Fruit fly (Drosophila melanogaster) whole organism, adult: ENCODE results near the gene Cul2.

Experiments used
- CG11617 ChIP-seq: fragments of 200-800 bp; sonication (Bioruptor generic); optimal IDR thresholded peaks from 2 replicates; lab custom pipeline; 2017; ENCODE audit warnings: mild to moderate bottlenecking, missing biosample characterization, missing genetic modification reagents, missing genetic modification characterization
- CG12768 ChIP-seq: fragments of 200-800 bp; sonication (Bioruptor generic); optimal IDR thresholded peaks from 2 replicates; lab custom pipeline; 2017; ENCODE audit warnings: missing biosample characterization, missing genetic modification characterization, mild to moderate bottlenecking, moderate library complexity, missing genetic modification reagents
- CG14711 ChIP-seq: fragments of 200-800 bp; sonication (Bioruptor generic); optimal IDR thresholded peaks from 2 replicates; lab custom pipeline; 2018; ENCODE audit warnings: missing biosample characterization, mild to moderate bottlenecking, missing genetic modification characterization, moderate library complexity
- CG1620 ChIP-seq: fragments of 200-800 bp; sonication (Bioruptor generic); optimal IDR thresholded peaks from 2 replicates; lab custom pipeline; 2016; ENCODE audit warnings: missing biosample characterization, missing genetic modification characterization
- CG33017 ChIP-seq: fragments of 200-800 bp; sonication (Bioruptor generic); optimal IDR thresholded peaks from 2 replicates; lab custom pipeline; 2018; ENCODE audit warnings: missing biosample characterization, mild to moderate bottlenecking, missing genetic modification characterization, moderate library complexity
- CG5204 ChIP-seq: fragments of 200-800 bp; sonication (Bioruptor generic); optimal IDR thresholded peaks from 2 replicates; lab custom pipeline; 2016; ENCODE audit warnings: missing biosample characterization, missing genetic modification characterization
- CG7045 ChIP-seq: fragments of 200-800 bp; sonication (Bioruptor generic); optimal IDR thresholded peaks from 2 replicates; lab custom pipeline; 2017; ENCODE audit warnings: missing biosample characterization, mild to moderate bottlenecking, missing genetic modification characterization
- CG7101 ChIP-seq: fragments of 200-800 bp; sonication (Bioruptor generic); optimal IDR thresholded peaks from 2 replicates; lab custom pipeline; 2018; ENCODE audit warnings: missing biosample characterization, mild to moderate bottlenecking, missing genetic modification characterization, moderate library complexity
- Clk ChIP-seq: fragments of 200-800 bp; sonication (Bioruptor generic); optimal IDR thresholded peaks from 2 replicates; lab custom pipeline; 2017; ENCODE audit warnings: missing biosample characterization, missing genetic modification characterization
- Crg-1 ChIP-seq: fragments of 200-800 bp; sonication (Bioruptor generic); optimal IDR thresholded peaks from 2 replicates; lab custom pipeline; 2016; ENCODE audit warnings: missing biosample characterization, missing genetic modification characterization
- Hr96 ChIP-seq: fragments of 200-800 bp; sonication (Bioruptor generic); optimal IDR thresholded peaks from 2 replicates; lab custom pipeline; 2016; ENCODE audit warnings: missing biosample characterization, missing genetic modification characterization
- Mnt ChIP-seq: fragments of 200-800 bp; sonication (Bioruptor generic); optimal IDR thresholded peaks from 2 replicates; lab custom pipeline; 2016; ENCODE audit warnings: missing biosample characterization, mild to moderate bottlenecking, missing genetic modification characterization
- bab1 ChIP-seq: fragments of 200-800 bp; sonication (Bioruptor generic); optimal IDR thresholded peaks from 3 replicates; lab custom pipeline; 2019; ENCODE audit warnings: missing biosample characterization, mild to moderate bottlenecking, missing genetic modification characterization, moderate library complexity
- cic ChIP-seq: fragments of 200-800 bp; sonication (Bioruptor generic); optimal IDR thresholded peaks from 2 replicates; lab custom pipeline; 2017; ENCODE audit warnings: missing biosample characterization, mild to moderate bottlenecking, missing genetic modification characterization, moderate library complexity
- cnc ChIP-seq, 2 experiments: fragments of >200 bp; optimal IDR thresholded peaks; 2 replicates each; lab custom pipeline; 2017
- kay ChIP-seq: fragments of 200-800 bp; sonication (Bioruptor generic); peaks from one replicate; lab custom pipeline; 2016; ENCODE audit warnings: missing biosample characterization, missing genetic modification characterization, borderline replicate concordance
- ovo ChIP-seq: fragments of 200-800 bp; sonication (Bioruptor generic); optimal IDR thresholded peaks from 2 replicates; lab custom pipeline; 2016; ENCODE audit warnings: missing biosample characterization, missing genetic modification characterization
- pad ChIP-seq: fragments of 200-800 bp; sonication (Bioruptor generic); optimal IDR thresholded peaks from 3 replicates; lab custom pipeline; 2017; ENCODE audit warnings: missing biosample characterization, missing genetic modification characterization, mild to moderate bottlenecking, moderate library complexity, missing genetic modification reagents
- tj ChIP-seq: fragments of 200-800 bp; sonication (Bioruptor generic); optimal IDR thresholded peaks from 3 replicates; lab custom pipeline; 2017; ENCODE audit warnings: missing biosample characterization, mild to moderate bottlenecking, missing genetic modification characterization, moderate library complexity
- toe ChIP-seq: fragments of 200-800 bp; sonication (Bioruptor generic); optimal IDR thresholded peaks from 2 replicates; lab custom pipeline; 2016; ENCODE audit warnings: missing biosample characterization, missing genetic modification characterization

Cul2 gene

DNA sequence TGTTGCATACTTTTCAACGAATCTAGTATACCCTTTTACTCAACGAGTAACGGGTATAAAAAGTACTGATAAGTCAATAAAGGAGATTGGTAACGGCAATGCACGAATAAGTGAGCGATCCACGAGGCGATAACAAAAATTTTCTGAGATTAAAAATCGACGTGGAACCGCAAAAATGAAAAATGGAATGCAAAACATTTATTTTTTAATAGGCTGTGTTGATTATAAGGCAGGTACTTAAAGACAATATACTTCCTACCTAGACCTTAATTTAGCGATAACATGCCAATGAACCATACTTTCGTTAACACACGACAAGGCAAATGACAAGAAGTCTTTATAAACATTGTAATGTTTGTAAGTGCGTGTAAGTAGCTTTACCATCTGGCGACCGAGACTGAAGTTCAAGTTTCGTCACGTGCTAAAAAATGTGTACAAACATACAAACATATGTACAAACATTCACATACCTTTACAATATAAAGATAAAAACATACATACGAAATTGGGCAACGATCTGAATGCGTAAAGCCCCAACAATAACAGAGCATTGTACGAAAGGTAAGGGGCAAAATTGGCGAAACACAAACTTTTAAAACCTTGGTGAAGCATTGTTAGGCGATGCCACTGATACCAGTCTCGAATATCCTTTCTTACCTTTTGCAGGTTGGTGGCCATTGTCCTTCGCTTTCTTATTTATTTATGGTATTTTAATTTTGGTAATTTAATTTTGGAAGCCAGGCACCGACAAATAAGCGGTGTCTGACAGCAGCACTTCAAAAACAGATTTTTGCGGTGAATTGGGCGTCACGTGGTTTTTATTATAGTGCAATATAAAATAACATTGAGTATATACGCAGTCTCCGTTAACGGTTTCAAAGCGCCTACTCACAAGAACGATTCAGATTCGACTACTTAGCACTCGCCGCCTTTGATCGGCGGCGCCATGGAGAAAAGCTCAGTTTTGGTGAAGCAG is 35.5 kb upstream of the Cul2 start:
- peak; percentile 45 for TF ChIP-seq cic (GFP tag; lab: Kevin White, UChicago)
- no peak for TF ChIP-seq cnc (optimal IDR thresholded peaks at IDR 0.05; lab: Kevin White, UChicago)
- no peak for TF ChIP-seq bab1 (GFP tag; lab: Kevin White, UChicago)
- TF ChIP-seq CG14711 = no peak
- peak; percentile 67 for TF ChIP-seq ovo
- peak; percentile 87 for TF ChIP-seq kay (GFP tag; lab: Kevin White, UChicago)
- TF ChIP-seq Hr96 (GFP tag; lab: Kevin White, UChicago) = no peak
- TF ChIP-seq Mnt (GFP tag; lab: Kevin White, UChicago) = peak; percentile 61

DNA sequence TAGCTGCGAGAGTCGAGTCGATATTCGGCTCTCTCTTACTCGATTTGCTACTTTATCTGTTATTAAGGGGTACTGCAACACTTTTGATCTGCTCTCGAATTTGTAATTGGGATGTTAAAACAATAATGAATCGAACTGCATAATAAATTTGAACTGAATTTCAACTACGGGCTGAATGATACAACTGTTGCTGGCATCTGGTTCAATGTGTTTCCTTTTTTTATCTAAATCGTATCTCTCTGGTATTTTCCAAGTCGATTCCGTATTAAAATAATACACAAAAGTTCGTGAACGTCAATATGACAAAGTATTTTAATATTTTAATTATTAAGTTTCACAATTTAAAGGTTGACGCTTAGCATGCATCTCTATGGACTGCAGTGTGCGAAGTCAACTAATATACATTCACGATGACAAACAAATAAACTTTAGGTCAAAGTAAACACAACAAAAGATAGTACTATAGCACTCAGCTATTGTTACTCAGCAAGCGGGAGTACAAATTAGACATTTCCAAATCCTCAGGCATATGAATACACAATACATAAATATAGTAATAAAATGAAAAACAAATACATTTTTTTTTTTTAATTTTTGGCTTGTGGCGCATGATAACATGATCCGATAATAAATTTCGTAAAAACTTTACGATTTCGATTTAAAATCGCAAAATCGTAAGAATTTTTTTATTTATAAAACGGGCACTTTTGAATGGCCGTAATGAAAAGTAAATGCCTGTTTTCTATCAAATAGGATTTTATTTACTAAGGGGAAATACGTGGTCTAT is 34.7 kb upstream of the Cul2 start, which contains the start of gene CG2201:
Gene CG2201 (minus strand): TSS at position 396 of the 787 bp plus-strand sequence.
- TF ChIP-seq CG14711 = peak; percentile 43
- peak; percentile 54 for TF ChIP-seq CG12768 (GFP tag; lab: Kevin White, UChicago)
- TF ChIP-seq tj = no peak
- peak; percentile 65 for TF ChIP-seq CG5204 (GFP tag; lab: Kevin White, UChicago)
- TF ChIP-seq CG33017 (tag; lab: Kevin White, UChicago) = peak; percentile 67
- TF ChIP-seq Crg-1 (GFP tag; lab: Kevin White, UChicago) = peak; percentile 43
- peak; percentile 52 for TF ChIP-seq Hr96 (GFP tag; lab: Kevin White, UChicago)
- TF ChIP-seq CG1620 = peak; percentile 44
- peak; percentile 72 for TF ChIP-seq CG7101 (tag; lab: Kevin White, UChicago)
- peak; percentile 15 for TF ChIP-seq bab1 (GFP tag; lab: Kevin White, UChicago)
- TF ChIP-seq pad = peak; percentile 96
- no peak for TF ChIP-seq ovo
- TF ChIP-seq CG7045 = peak; percentile 37
- TF ChIP-seq kay (GFP tag; lab: Kevin White, UChicago) = peak; percentile 86
- TF ChIP-seq cnc (optimal IDR thresholded peaks at IDR 0.05; lab: Kevin White, UChicago) = peak in 1 of 2 experiments; percentile 82
- no peak for TF ChIP-seq Mnt (GFP tag; lab: Kevin White, UChicago)
- peak; percentile 8 for TF ChIP-seq toe (GFP tag; lab: Kevin White, UChicago)
- TF ChIP-seq cic (GFP tag; lab: Kevin White, UChicago) = no peak
- peak; percentile 41 for TF ChIP-seq Clk (GFP tag; lab: Kevin White, UChicago)
- peak; percentile 51 for TF ChIP-seq CG11617

DNA sequence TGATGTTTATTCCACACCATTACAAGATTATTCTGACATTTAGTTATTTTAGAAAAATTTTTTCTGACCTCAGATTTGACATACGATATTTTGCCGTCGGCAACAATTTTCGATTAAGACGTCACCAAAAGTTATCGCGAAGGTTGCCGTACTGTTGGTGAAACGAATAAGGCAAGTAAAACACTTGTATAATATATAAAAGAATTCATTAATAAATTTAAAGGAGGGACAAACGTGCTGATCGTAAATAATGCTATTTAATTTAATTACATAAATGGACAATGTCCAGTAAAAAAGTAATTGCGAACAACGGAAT is 34.1 kb upstream of the Cul2 start:
- TF ChIP-seq kay (GFP tag; lab: Kevin White, UChicago) (peak; percentile 44), cnc (optimal IDR thresholded peaks at IDR 0.05; lab: Kevin White, UChicago) (no peak), ovo (peak; percentile 49), CG14711 (peak; percentile 48)

DNA sequence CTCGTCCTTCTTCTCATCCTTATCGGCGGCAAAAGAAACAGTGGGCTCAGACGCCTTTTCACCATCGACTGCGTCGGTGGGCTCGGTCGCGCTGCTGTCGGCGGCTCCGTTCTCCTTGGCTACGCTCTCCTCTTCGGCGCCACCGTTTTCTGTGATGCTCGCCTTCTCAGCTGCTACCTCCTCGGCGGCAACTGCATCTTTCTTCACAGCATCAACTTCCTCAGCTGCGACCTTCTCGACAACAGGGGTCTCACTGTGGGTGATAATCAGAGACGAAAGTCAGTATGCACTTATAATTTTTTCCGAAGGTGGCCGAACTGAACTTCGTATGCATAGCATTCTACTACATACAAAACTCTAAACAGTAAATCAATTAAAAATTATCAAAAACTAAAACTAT is 30.6 kb upstream of the Cul2 start:
- no peak for TF ChIP-seq toe (GFP tag; lab: Kevin White, UChicago)
- no peak for TF ChIP-seq Crg-1 (GFP tag; lab: Kevin White, UChicago)
- TF ChIP-seq CG7101 (tag; lab: Kevin White, UChicago) = no peak
- no peak for TF ChIP-seq cnc (optimal IDR thresholded peaks at IDR 0.05; lab: Kevin White, UChicago)
- TF ChIP-seq CG12768 (GFP tag; lab: Kevin White, UChicago) = no peak
- no peak for TF ChIP-seq pad
- no peak for TF ChIP-seq bab1 (GFP tag; lab: Kevin White, UChicago)
- no peak for TF ChIP-seq CG7045
- no peak for TF ChIP-seq cic (GFP tag; lab: Kevin White, UChicago)
- no peak for TF ChIP-seq CG5204 (GFP tag; lab: Kevin White, UChicago)

DNA sequence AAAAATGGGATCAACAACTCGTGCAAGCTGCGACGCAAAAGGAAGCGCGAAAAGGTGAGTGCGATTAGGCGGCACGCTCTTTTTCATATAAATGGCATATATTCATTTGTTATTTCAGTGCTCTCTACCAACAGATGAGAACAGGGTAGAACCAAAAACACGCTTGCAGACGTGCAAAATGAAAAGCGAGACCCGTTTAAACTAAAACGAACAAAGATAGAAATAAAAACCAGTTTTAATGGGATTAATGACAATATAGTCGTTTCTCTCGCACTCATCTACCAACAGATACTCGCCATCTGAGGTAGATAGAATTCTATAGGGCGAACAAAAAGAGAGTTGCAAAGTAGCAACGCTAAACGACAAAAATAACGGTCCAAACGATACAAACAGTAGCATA is 30.0 kb upstream of the Cul2 start:
- TF ChIP-seq ovo (peak; percentile 12), CG5204 (GFP tag; lab: Kevin White, UChicago) (no peak), Crg-1 (GFP tag; lab: Kevin White, UChicago) (no peak)

DNA sequence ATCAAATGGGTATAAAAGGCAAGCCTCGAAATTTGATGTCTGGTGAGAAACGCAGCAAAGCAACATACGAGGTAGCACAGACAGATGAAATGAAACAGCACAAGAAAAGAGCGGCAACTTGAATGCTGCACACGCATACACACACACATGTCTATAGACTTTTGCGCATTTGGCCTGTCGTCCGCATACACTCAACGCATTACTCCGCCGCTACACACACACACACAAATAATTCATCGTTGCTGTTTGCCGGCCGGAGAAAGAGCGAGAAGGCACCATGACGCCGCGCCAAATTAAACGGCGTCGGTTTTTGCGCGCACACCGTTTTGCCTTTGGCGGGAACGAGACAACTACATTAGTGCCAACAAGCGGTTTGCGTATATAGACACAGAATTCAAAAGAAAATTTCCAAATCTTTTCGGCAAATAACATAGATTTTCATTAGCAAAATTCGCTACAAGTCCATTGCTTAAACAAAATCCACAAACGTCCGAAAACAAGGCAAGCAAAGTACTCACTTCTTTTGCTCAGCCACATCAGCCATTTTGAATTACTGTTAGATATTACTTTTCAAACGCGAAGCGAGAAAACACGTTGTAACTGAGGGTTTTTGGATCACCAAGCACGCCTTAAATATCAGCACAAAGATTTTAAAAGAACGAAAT is 29.3 kb upstream of the Cul2 start:
- no peak for TF ChIP-seq ovo
- no peak for TF ChIP-seq cnc (optimal IDR thresholded peaks at IDR 0.05; lab: Kevin White, UChicago)
- TF ChIP-seq CG12768 (GFP tag; lab: Kevin White, UChicago) = no peak
- no peak for TF ChIP-seq CG7045
- no peak for TF ChIP-seq CG7101 (tag; lab: Kevin White, UChicago)
- no peak for TF ChIP-seq Mnt (GFP tag; lab: Kevin White, UChicago)
- no peak for TF ChIP-seq CG14711
- TF ChIP-seq kay (GFP tag; lab: Kevin White, UChicago) = no peak
- TF ChIP-seq pad = peak; percentile 69
- no peak for TF ChIP-seq CG1620
- TF ChIP-seq bab1 (GFP tag; lab: Kevin White, UChicago) = peak; percentile 14
- peak; percentile 26 for TF ChIP-seq tj
